Worm (Caenorhabditis elegans): Measurements from ENCODE around the gene nhr-181.

DNA sequence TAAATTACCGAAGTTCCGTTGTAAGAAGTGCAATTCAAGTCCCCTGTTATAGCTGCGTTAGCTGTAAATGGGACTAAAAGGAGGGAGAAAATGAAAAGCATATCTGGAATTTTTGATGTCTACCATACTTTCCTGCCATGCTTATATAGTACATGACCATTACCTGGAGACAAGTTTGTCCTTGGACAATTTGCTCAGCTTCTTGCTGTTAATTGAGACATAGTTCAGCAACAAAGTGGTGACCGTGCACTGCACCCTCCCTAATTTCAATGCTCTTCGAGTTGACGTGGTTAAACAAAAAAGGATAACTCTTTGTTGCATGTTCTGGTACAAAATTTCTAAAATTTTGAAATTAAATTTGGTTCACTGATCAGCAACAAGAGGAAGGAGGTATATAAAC is 32.6 kb downstream of the nhr-181 start, which contains the start of gene T05B4.13:
- TF ChIP-seq unc-130 (GFP tag; optimal IDR thresholded peaks at IDR 0.05): no peak
- no peak for TF ChIP-seq Y48G9A.11 (GFP tag; IDR thresholded peaks at IDR 0.05)
- TF ChIP-seq pha-4 (GFP tag; IDR thresholded peaks at IDR 0.05): no peak
- no peak for TF ChIP-seq pha-4 (tag; optimal IDR thresholded peaks at IDR 0.05)
- TF ChIP-seq egl-43 (GFP tag; IDR thresholded peaks at IDR 0.05): no peak
- no peak for TF ChIP-seq zag-1 (tag; optimal IDR thresholded peaks at IDR 0.05)
- no peak for TF ChIP-seq nhr-25 (tag; optimal IDR thresholded peaks at IDR 0.05; ENCODE audit: borderline replicate concordance, insufficient read depth)
- TF ChIP-seq daf-19 (GFP tag; conservative IDR thresholded peaks at IDR 0.05): no peak
- TF ChIP-seq nhr-28 (tag; optimal IDR thresholded peaks at IDR 0.05): no peak
- TF ChIP-seq lin-13 (GFP tag; optimal IDR thresholded peaks at IDR 0.05): no peak

Measured in whole organism, L4 larva.